Fruit fly (Drosophila melanogaster) whole organism, embryonic: Measurements from ENCODE around the gene RpL24-like.

Experiments used
- Atf6 ChIP-seq: fragments of 200-800 bp; sonication (Bioruptor generic); IDR thresholded peaks from 2 replicates; pipeline ENCODE4 v1.3.6; 2022; ENCODE audit warnings: missing biosample characterization, missing genetic modification characterization
- CG10274 ChIP-seq: fragments of 200-800 bp; sonication (Bioruptor generic); optimal IDR thresholded peaks from 3 replicates; lab custom pipeline; 2017; ENCODE audit warnings: missing biosample characterization, mild to moderate bottlenecking, missing genetic modification characterization
- CG10654 ChIP-seq: fragments of 200-800 bp; sonication (Bioruptor generic); optimal IDR thresholded peaks from 2 replicates; lab custom pipeline; 2016; ENCODE audit warnings: missing biosample characterization, missing genetic modification characterization
- CG11085 ChIP-seq: fragments of 200-800 bp; sonication (Bioruptor generic); IDR thresholded peaks from 2 replicates; pipeline ENCODE4 v1.3.6; 2022; ENCODE audit warnings: missing biosample characterization, missing genetic modification characterization
- CG11723 ChIP-seq: fragments of 200-800 bp; sonication (Bioruptor generic); optimal IDR thresholded peaks from 2 replicates; lab custom pipeline; 2017; ENCODE audit warnings: missing biosample characterization, mild to moderate bottlenecking, missing genetic modification characterization
- CG12219 ChIP-seq: fragments of 200-800 bp; sonication (Bioruptor generic); optimal IDR thresholded peaks from 3 replicates; lab custom pipeline; 2018; ENCODE audit warnings: missing biosample characterization, mild to moderate bottlenecking, missing genetic modification characterization
- CG12299 ChIP-seq: fragments of 200-800 bp; sonication (Bioruptor generic); optimal IDR thresholded peaks from 2 replicates; lab custom pipeline; 2018; ENCODE audit warnings: missing biosample characterization, mild to moderate bottlenecking, missing genetic modification characterization
- CG12659 ChIP-seq: fragments of 200-800 bp; sonication (Bioruptor generic); optimal IDR thresholded peaks from 3 replicates; lab custom pipeline; 2017; ENCODE audit warnings: mild to moderate bottlenecking, missing biosample characterization, missing genetic modification reagents, missing genetic modification characterization
- CG15269 ChIP-seq: fragments of 200-800 bp; sonication (Bioruptor generic); optimal IDR thresholded peaks from 2 replicates; lab custom pipeline; 2018; ENCODE audit warnings: missing biosample characterization, mild to moderate bottlenecking, missing genetic modification characterization, moderate library complexity
- CG18262 ChIP-seq: fragments of 200-800 bp; optimal IDR thresholded peaks from 3 replicates; lab custom pipeline; 2019; ENCODE audit warnings: missing biosample characterization, mild to moderate bottlenecking, missing genetic modification characterization, moderate library complexity
- CG30431 ChIP-seq: fragments of 200-800 bp; sonication (Bioruptor generic); optimal IDR thresholded peaks from 2 replicates; lab custom pipeline; 2017; ENCODE audit warnings: missing biosample characterization, missing genetic modification characterization
- CG31224 ChIP-seq: fragments of 200-800 bp; sonication (Bioruptor generic); IDR thresholded peaks from 2 replicates; pipeline ENCODE4 v1.3.6; 2022; ENCODE audit warnings: missing biosample characterization, missing genetic modification characterization
- CG31365 ChIP-seq: fragments of 200-800 bp; sonication (Bioruptor generic); optimal IDR thresholded peaks from 2 replicates; lab custom pipeline; 2018; ENCODE audit warnings: missing biosample characterization, mild to moderate bottlenecking, missing genetic modification characterization
- CG32532 ChIP-seq: fragments of 200-800 bp; sonication (Bioruptor generic); IDR thresholded peaks from 2 replicates; pipeline ENCODE4 v1.3.6; 2022; ENCODE audit warnings: missing biosample characterization, missing genetic modification characterization
- CG32767 ChIP-seq: fragments of 200-800 bp; sonication (Bioruptor generic); IDR thresholded peaks from 2 replicates; pipeline ENCODE4 v1.3.6; 2022; ENCODE audit warnings: missing biosample characterization, missing genetic modification characterization
- CG3726 ChIP-seq: fragments of 200-800 bp; sonication (Bioruptor generic); IDR thresholded peaks from 3 replicates; pipeline ENCODE4, ENCODE4 v1.3.6; 2022; ENCODE audit warnings: missing biosample characterization, missing genetic modification characterization
- CG3995 ChIP-seq: fragments of 200-800 bp; sonication (Bioruptor generic); optimal IDR thresholded peaks from 3 replicates; lab custom pipeline; 2016; ENCODE audit warnings: missing biosample characterization, missing genetic modification characterization
- CG4404 ChIP-seq: fragments of 200-800 bp; sonication (Bioruptor generic); IDR thresholded peaks from 2 replicates; pipeline ENCODE4 v1.3.6; 2022; ENCODE audit warnings: missing biosample characterization, missing genetic modification characterization
- CG4424 ChIP-seq: fragments of 200-800 bp; sonication (Bioruptor generic); optimal IDR thresholded peaks from 3 replicates; lab custom pipeline; 2016; ENCODE audit warnings: missing biosample characterization, missing genetic modification characterization
- CG4854 ChIP-seq: fragments of 200-800 bp; sonication (Bioruptor generic); optimal IDR thresholded peaks from 2 replicates; lab custom pipeline; 2016; ENCODE audit warnings: missing biosample characterization, missing genetic modification characterization, inconsistent platforms
- CG5953 ChIP-seq: fragments of 200-800 bp; sonication (Bioruptor generic); IDR thresholded peaks from 2 replicates; pipeline ENCODE4 v1.3.6; 2022; ENCODE audit warnings: missing biosample characterization, missing genetic modification characterization
- CG6683 ChIP-seq: fragments of 200-800 bp; sonication (Bioruptor generic); optimal IDR thresholded peaks from 2 replicates; lab custom pipeline; 2017; ENCODE audit warnings: missing biosample characterization, mild to moderate bottlenecking, missing genetic modification characterization, missing genetic modification reagents
- CG8924 ChIP-seq: fragments of 200-800 bp; optimal IDR thresholded peaks from 3 replicates; lab custom pipeline; 2019; ENCODE audit warnings: missing biosample characterization, mild to moderate bottlenecking, missing genetic modification characterization, moderate library complexity
- CG8944 ChIP-seq: fragments of 200-800 bp; sonication (Bioruptor generic); optimal IDR thresholded peaks from 3 replicates; lab custom pipeline; 2016; ENCODE audit warnings: missing biosample characterization, missing genetic modification characterization
- CoRest ChIP-seq: fragments of 200-800 bp; sonication (Bioruptor generic); optimal IDR thresholded peaks from 3 replicates; lab custom pipeline; 2018; ENCODE audit warnings: missing biosample characterization, mild to moderate bottlenecking, missing genetic modification characterization, moderate library complexity
- D ChIP-seq, 2 experiments: fragments of 200-800 bp in 1 of 2; fragments of >200 bp in 1 of 2; sonication (Bioruptor generic) in 1 of 2; optimal IDR thresholded peaks; 2 replicates in 1 of 2; 3 replicates in 1 of 2; lab custom pipeline; 2017; ENCODE audit warnings: mild to moderate bottlenecking in 1 of 2, missing biosample characterization in 1 of 2, missing genetic modification characterization in 1 of 2, missing genetic modification reagents in 1 of 2
- Dbx ChIP-seq: fragments of 200-800 bp; sonication (Bioruptor generic); IDR thresholded peaks from 3 replicates; pipeline ENCODE4 v1.3.6; 2022; ENCODE audit warnings: missing biosample characterization, missing genetic modification characterization
- Dek ChIP-seq: fragments of 200-800 bp; sonication (Bioruptor generic); optimal IDR thresholded peaks from 3 replicates; lab custom pipeline; 2019; ENCODE audit warnings: missing biosample characterization, mild to moderate bottlenecking, missing genetic modification characterization, moderate library complexity
- HmgD ChIP-seq: fragments of 200-800 bp; sonication (Bioruptor generic); optimal IDR thresholded peaks from 3 replicates; lab custom pipeline; 2016; ENCODE audit warnings: missing biosample characterization, missing genetic modification characterization
- Jarid2 ChIP-seq: fragments of 200-800 bp; sonication (Bioruptor generic); optimal IDR thresholded peaks from 3 replicates; lab custom pipeline; 2017; ENCODE audit warnings: mild to moderate bottlenecking, missing biosample characterization, missing genetic modification reagents, missing genetic modification characterization
- Kr ChIP-seq: fragments of 200-800 bp; sonication (Bioruptor generic); optimal IDR thresholded peaks from 2 replicates; lab custom pipeline; 2017; ENCODE audit warnings: missing biosample characterization, mild to moderate bottlenecking, missing genetic modification characterization
- Mad ChIP-seq: fragments of 200-800 bp; sonication (Bioruptor generic); optimal IDR thresholded peaks from 2 replicates; lab custom pipeline; 2016; ENCODE audit warnings: missing biosample characterization, missing genetic modification characterization
- Mes4 ChIP-seq: fragments of 200-800 bp; sonication (Bioruptor generic); optimal IDR thresholded peaks from 2 replicates; lab custom pipeline; 2016; ENCODE audit warnings: missing biosample characterization, missing genetic modification characterization
- NK7.1 ChIP-seq: fragments of 200-800 bp; sonication (Bioruptor generic); optimal IDR thresholded peaks from 3 replicates; lab custom pipeline; 2016; ENCODE audit warnings: missing biosample characterization, missing genetic modification characterization
- Pdp1 ChIP-seq, 2 experiments: fragments of 200-800 bp; sonication (Bioruptor generic); optimal IDR thresholded peaks; 3 replicates each; lab custom pipeline; 2016; ENCODE audit warnings: missing biosample characterization in 2 of 2, missing genetic modification characterization in 2 of 2, mild to moderate bottlenecking in 1 of 2, moderate library complexity in 1 of 2
- Ptx1 ChIP-seq: fragments of 200-800 bp; sonication (Bioruptor generic); IDR thresholded peaks from 2 replicates; pipeline ENCODE4 v1.3.6; 2022; ENCODE audit warnings: missing biosample characterization, missing genetic modification characterization
- TFAM ChIP-seq: fragments of 200-800 bp; sonication (Bioruptor generic); optimal IDR thresholded peaks from 2 replicates; lab custom pipeline; 2017; ENCODE audit warnings: missing biosample characterization, missing genetic modification characterization, inconsistent platforms
- cad ChIP-seq: fragments of >200 bp; optimal IDR thresholded peaks from 2 replicates; lab custom pipeline; 2017; ENCODE audit warnings: missing biosample characterization, missing genetic modification characterization
- cwo ChIP-seq: fragments of 200-800 bp; sonication (Bioruptor generic); optimal IDR thresholded peaks from 3 replicates; lab custom pipeline; 2017; ENCODE audit warnings: missing biosample characterization, missing genetic modification characterization, mild to moderate bottlenecking, moderate library complexity, missing genetic modification reagents
- dm ChIP-seq: fragments of 200-800 bp; sonication (Bioruptor generic); optimal IDR thresholded peaks from 3 replicates; lab custom pipeline; 2016; ENCODE audit warnings: missing biosample characterization, missing genetic modification characterization
- dmrt11E ChIP-seq: fragments of 200-800 bp; sonication (Bioruptor generic); optimal IDR thresholded peaks from 3 replicates; lab custom pipeline; 2018; ENCODE audit warnings: missing biosample characterization, mild to moderate bottlenecking, missing genetic modification characterization, moderate library complexity
- fd3F ChIP-seq: fragments of 200-800 bp; sonication (Bioruptor generic); optimal IDR thresholded peaks from 2 replicates; lab custom pipeline; 2018; ENCODE audit warnings: missing biosample characterization, mild to moderate bottlenecking, missing genetic modification characterization, moderate library complexity
- lbe ChIP-seq: fragments of 200-800 bp; sonication (Bioruptor generic); optimal IDR thresholded peaks from 2 replicates; lab custom pipeline; 2016; ENCODE audit warnings: missing biosample characterization, mild to moderate bottlenecking, missing genetic modification characterization
- mam ChIP-seq: fragments of 200-800 bp; sonication (Bioruptor generic); optimal IDR thresholded peaks from 3 replicates; lab custom pipeline; 2016; ENCODE audit warnings: missing biosample characterization, missing genetic modification characterization
- oc ChIP-seq: fragments of 200-800 bp; sonication (Bioruptor generic); optimal IDR thresholded peaks from 2 replicates; lab custom pipeline; 2018; ENCODE audit warnings: missing biosample characterization, mild to moderate bottlenecking, missing genetic modification characterization, moderate library complexity
- sens ChIP-seq: fragments of 200-800 bp; sonication (Bioruptor generic); peaks from one replicate; lab custom pipeline; 2016; ENCODE audit warnings: missing biosample characterization, missing genetic modification characterization
- slp2 ChIP-seq: fragments of 200-800 bp; sonication (Bioruptor generic); optimal IDR thresholded peaks from 2 replicates; lab custom pipeline; 2016; ENCODE audit warnings: missing biosample characterization, missing genetic modification characterization
- ssp ChIP-seq: fragments of 200-800 bp; sonication (Bioruptor generic); IDR thresholded peaks from 2 replicates; pipeline ENCODE4 v1.3.6; 2022; ENCODE audit warnings: missing biosample characterization, missing genetic modification characterization
- stc ChIP-seq: fragments of 200-800 bp; sonication (Bioruptor generic); IDR thresholded peaks from 2 replicates; pipeline ENCODE4 v1.3.6; 2022; ENCODE audit warnings: missing biosample characterization, missing genetic modification characterization
- tgo ChIP-seq: fragments of 200-800 bp; sonication (Bioruptor generic); IDR thresholded peaks from 3 replicates; pipeline ENCODE4 v1.3.6; 2022; ENCODE audit warnings: missing biosample characterization, missing genetic modification characterization

Gene RpL24-like

dm6 chr3R:11454210-11454904 lies 23.0 kb upstream of the RpL24-like start (continued):
- TF ChIP-seq CG11723 (GFP tag; lab: Kevin White, UChicago) (no peak), CG30431 (GFP tag; lab: Kevin White, UChicago) (peak; percentile 1), CG11085 (GFP tag; lab: Robert Waterston, UW) (no peak), CG32767 (GFP tag; lab: Robert Waterston, UW) (no peak), tgo (peak; percentile 59; the same call in 2 of the 3 replicates), lbe (GFP tag; lab: Kevin White, UChicago) (peak; percentile 18), CG18262 (tag; lab: Kevin White, UChicago) (peak; percentile 6), Jarid2 (GFP tag; lab: Kevin White, UChicago) (peak; percentile 15), CoRest (tag; lab: Kevin White, UChicago) (peak; percentile 80), Kr (GFP tag; lab: Kevin White, UChicago) (no peak), Mes4 (no peak), mam (GFP tag; lab: Kevin White, UChicago) (peak; percentile 74), Pdp1 (GFP tag; optimal IDR thresholded peaks at IDR 0.05; lab: Kevin White, UChicago) (peak; percentile 24 to 38), CG10654 (GFP tag; lab: Kevin White, UChicago) (no peak), cad (no peak), CG8924 (tag; lab: Kevin White, UChicago) (peak; percentile 46), CG31224 (peak; percentile 38; the same call in 1 of the 2 replicates), CG3726 (no peak), CG12299 (tag; lab: Kevin White, UChicago) (no peak), CG6683 (GFP tag; lab: Kevin White, UChicago) (no peak), CG4424 (GFP tag; lab: Kevin White, UChicago) (peak; percentile 11), Atf6 (GFP tag; lab: Robert Waterston, UW) (peak; percentile 63; the same call in 1 of the 2 replicates), HmgD (GFP tag; lab: Kevin White, UChicago) (no peak), dm (GFP tag; lab: Kevin White, UChicago) (no peak), CG8944 (peak; percentile 2), ssp (no peak), stc (GFP tag; lab: Robert Waterston, UW) (no peak), D (optimal IDR thresholded peaks at IDR 0.05; lab: Kevin White, UChicago) (no peak), D (GFP tag; optimal IDR thresholded peaks at IDR 0.05; lab: Kevin White, UChicago) (no peak), Ptx1 (peak; percentile 74), CG5953 (GFP tag; lab: Robert Waterston, UW) (no peak), CG4404 (GFP tag; lab: Robert Waterston, UW) (peak; percentile 46), NK7.1 (GFP tag; lab: Kevin White, UChicago) (peak; percentile 3), Dek (tag; lab: Kevin White, UChicago) (peak; percentile 68), CG4854 (GFP tag; lab: Kevin White, UChicago) (peak; percentile 30), CG31365 (tag; lab: Kevin White, UChicago) (no peak), CG3995 (GFP tag; lab: Kevin White, UChicago) (peak; percentile 58), Dbx (GFP tag; lab: Robert Waterston, UW) (peak; percentile 81; the same call in 2 of the 3 replicates), CG32532 (GFP tag; lab: Robert Waterston, UW) (peak; percentile 76), fd3F (GFP tag; lab: Kevin White, UChicago) (peak; percentile 66), dmrt11E (tag; lab: Kevin White, UChicago) (no peak), cwo (GFP tag; lab: Kevin White, UChicago) (peak; percentile 56), slp2 (GFP tag; lab: Kevin White, UChicago) (peak; percentile 34), TFAM (GFP tag; lab: Kevin White, UChicago) (no peak), CG10274 (GFP tag; lab: Kevin White, UChicago) (peak; percentile 97), sens (GFP tag; lab: Kevin White, UChicago) (peak; percentile 68), CG12219 (GFP tag; lab: Kevin White, UChicago) (peak; percentile 29), CG15269 (tag; lab: Kevin White, UChicago) (peak; percentile 73), CG12659 (GFP tag; lab: Kevin White, UChicago) (peak; percentile 66), oc (tag; lab: Kevin White, UChicago) (no peak), Mad (GFP tag; lab: Kevin White, UChicago) (peak; percentile 1)
